Worm (Caenorhabditis elegans): ENCODE data around the gene R31.2.

Gene R31.2

ce11 chrV:11888656-11889055, 28.7 kb upstream of the R31.2 start:
- TF ChIP-seq let-607 (tag; optimal IDR thresholded peaks at IDR 0.05) (no peak), sptf-2 (GFP tag; optimal IDR thresholded peaks at IDR 0.05) (no peak), aptf-2 (GFP tag; conservative IDR thresholded peaks at IDR 0.05) (no peak), nfya-2 (GFP tag; IDR thresholded peaks at IDR 0.05) (no peak), lin-26 (GFP tag; IDR thresholded peaks at IDR 0.05) (no peak), lin-40 (tag; optimal IDR thresholded peaks at IDR 0.05) (no peak), pha-4 (tag; optimal IDR thresholded peaks at IDR 0.05) (peak; percentile 61), tbx-9 (tag; optimal IDR thresholded peaks at IDR 0.05; ENCODE audit: borderline replicate concordance) (no peak), F22D6.2 (tag; optimal IDR thresholded peaks at IDR 0.05) (no peak), snpc-4 (GFP tag; optimal IDR thresholded peaks at IDR 0.05) (no peak), snpc-4 (tag; optimal IDR thresholded peaks at IDR 0.05) (no peak), akir-1 (GFP tag; optimal IDR thresholded peaks at IDR 0.05) (no peak), madf-3 (GFP tag; IDR thresholded peaks at IDR 0.05) (no peak), fkh-3 (tag; optimal IDR thresholded peaks at IDR 0.05) (no peak), Y67H2A.10 (GFP tag; conservative IDR thresholded peaks at IDR 0.05) (no peak), egl-44 (GFP tag; IDR thresholded peaks at IDR 0.05) (no peak), F33H1.4 (GFP tag; IDR thresholded peaks at IDR 0.05) (no peak), nfyb-1 (GFP tag; IDR thresholded peaks at IDR 0.05) (0 out of 2 replicates have a peak, but pooled peaks have one; percentile 10), nhr-80 (tag; optimal IDR thresholded peaks at IDR 0.05) (no peak), ceh-40 (GFP tag; IDR thresholded peaks at IDR 0.05) (no peak), ceh-27 (GFP tag; optimal IDR thresholded peaks at IDR 0.05) (no peak), ztf-28 (GFP tag; IDR thresholded peaks at IDR 0.05) (no peak), hsf-1 (GFP tag; IDR thresholded peaks at IDR 0.05) (peak; percentile 30; the same call in 1 of the 2 replicates), lag-1 (GFP tag; IDR thresholded peaks at IDR 0.05) (no peak), pbrm-1 (GFP tag; IDR thresholded peaks at IDR 0.05) (no peak), repo-1 (tag; optimal IDR thresholded peaks at IDR 0.05) (no peak), snpc-1.3 (tag; optimal IDR thresholded peaks at IDR 0.05; ENCODE audit: insufficient read depth) (no peak), ama-1 (optimal IDR thresholded peaks at IDR 0.05) (peak; percentile 27), ama-1 (GFP tag; optimal IDR thresholded peaks at IDR 0.05) (no peak), B0336.3 (GFP tag; IDR thresholded peaks at IDR 0.05) (no peak), nhr-120 (GFP tag; IDR thresholded peaks at IDR 0.05) (no peak), unc-130 (GFP tag; optimal IDR thresholded peaks at IDR 0.05) (no peak), Y95B8A.8 (GFP tag; IDR thresholded peaks at IDR 0.05) (no peak), madf-8 (GFP tag; conservative IDR thresholded peaks at IDR 0.05) (no peak), dpl-1 (GFP tag; optimal IDR thresholded peaks at IDR 0.05) (no peak), lsy-27 (tag; optimal IDR thresholded peaks at IDR 0.05; ENCODE audit: borderline replicate concordance, insufficient read depth) (no peak), B0019.2 (GFP tag; conservative IDR thresholded peaks at IDR 0.05) (no peak), rec-8 (tag; optimal IDR thresholded peaks at IDR 0.05) (no peak), dox-1 (GFP tag; IDR thresholded peaks at IDR 0.05) (no peak), hmg-1.2 (GFP tag; IDR thresholded peaks at IDR 0.05) (no peak), attf-6 (GFP tag; IDR thresholded peaks at IDR 0.05) (no peak), xnd-1 (tag; optimal IDR thresholded peaks at IDR 0.05) (no peak), Y53G8AR.9 (GFP tag; conservative IDR thresholded peaks at IDR 0.05) (no peak), nhr-27 (tag; optimal IDR thresholded peaks at IDR 0.05) (peak; percentile 47), nhr-90 (tag; optimal IDR thresholded peaks at IDR 0.05) (no peak), nhr-179 (tag; optimal IDR thresholded peaks at IDR 0.05) (no peak), snpc-3.4 (tag; optimal IDR thresholded peaks at IDR 0.05) (no peak), lin-35 (GFP tag; optimal IDR thresholded peaks at IDR 0.05) (no peak), C06A6.2 (GFP tag; conservative IDR thresholded peaks at IDR 0.05) (no peak)

All from whole organism, young adult.